Fruit fly (Drosophila melanogaster): ENCODE results near the gene dally.

Gene dally

dm6 chr3L:8913537-8914108 lies 86.3 kb downstream of the dally start:
- TF ChIP-seq EcR (GFP tag; optimal IDR thresholded peaks at IDR 0.05) (no peak), CG8478 (optimal IDR thresholded peaks at IDR 0.05) (no peak), usp (GFP tag; optimal IDR thresholded peaks at IDR 0.05) (no peak), Dll (optimal IDR thresholded peaks at IDR 0.05) (no peak), pan (optimal IDR thresholded peaks at IDR 0.05) (no peak), psq (optimal IDR thresholded peaks at IDR 0.05) (no peak)

- TF ChIP-seq Dll (optimal IDR thresholded peaks at IDR 0.05) (no peak), psq (optimal IDR thresholded peaks at IDR 0.05) (no peak), pan (optimal IDR thresholded peaks at IDR 0.05) (no peak), CG8478 (optimal IDR thresholded peaks at IDR 0.05) (no peak), usp (GFP tag; optimal IDR thresholded peaks at IDR 0.05) (no peak)
Observed at dm6 chr3L:8919678-8920077, 92.4 kb downstream of the dally start.

dm6 chr3L:8920710-8921109 lies 93.4 kb downstream of the dally start:
- no peak for TF ChIP-seq CG8478 (optimal IDR thresholded peaks at IDR 0.05)
- TF ChIP-seq EcR (GFP tag; optimal IDR thresholded peaks at IDR 0.05): no peak
- TF ChIP-seq Dll (optimal IDR thresholded peaks at IDR 0.05): no peak
- no peak for TF ChIP-seq pan (optimal IDR thresholded peaks at IDR 0.05)

- TF ChIP-seq Dll (optimal IDR thresholded peaks at IDR 0.05) (no peak), pan (optimal IDR thresholded peaks at IDR 0.05) (no peak), EcR (GFP tag; optimal IDR thresholded peaks at IDR 0.05) (no peak), psq (optimal IDR thresholded peaks at IDR 0.05) (no peak), CG8478 (optimal IDR thresholded peaks at IDR 0.05) (no peak), usp (GFP tag; optimal IDR thresholded peaks at IDR 0.05) (no peak)
Observed at dm6 chr3L:8924417-8924913, 97.2 kb downstream of the dally start.

dm6 chr3L:8924999-8925398 lies 97.7 kb downstream of the dally start:
- TF ChIP-seq psq (optimal IDR thresholded peaks at IDR 0.05): no peak
- no peak for TF ChIP-seq CG8478 (optimal IDR thresholded peaks at IDR 0.05)
- no peak for TF ChIP-seq pan (optimal IDR thresholded peaks at IDR 0.05)
- TF ChIP-seq Dll (optimal IDR thresholded peaks at IDR 0.05): no peak
- no peak for TF ChIP-seq usp (GFP tag; optimal IDR thresholded peaks at IDR 0.05)
- TF ChIP-seq EcR (GFP tag; optimal IDR thresholded peaks at IDR 0.05): no peak

- no peak for TF ChIP-seq usp (GFP tag; optimal IDR thresholded peaks at IDR 0.05)
- no peak for TF ChIP-seq EcR (GFP tag; optimal IDR thresholded peaks at IDR 0.05)
- no peak for TF ChIP-seq psq (optimal IDR thresholded peaks at IDR 0.05)
- no peak for TF ChIP-seq Dll (optimal IDR thresholded peaks at IDR 0.05)
- no peak for TF ChIP-seq pan (optimal IDR thresholded peaks at IDR 0.05)
- TF ChIP-seq CG8478 (optimal IDR thresholded peaks at IDR 0.05): no peak
Observed at dm6 chr3L:8925679-8926078, 98.4 kb downstream of the dally start.

- TF ChIP-seq pan (optimal IDR thresholded peaks at IDR 0.05) (no peak), usp (GFP tag; optimal IDR thresholded peaks at IDR 0.05) (no peak), psq (optimal IDR thresholded peaks at IDR 0.05) (no peak), Dll (optimal IDR thresholded peaks at IDR 0.05) (no peak), CG8478 (optimal IDR thresholded peaks at IDR 0.05) (no peak), EcR (GFP tag; optimal IDR thresholded peaks at IDR 0.05) (no peak)
Observed at dm6 chr3L:8929527-8929926, 102.2 kb downstream of the dally start.

dm6 chr3L:8931916-8932315 lies 104.6 kb downstream of the dally start:
- no peak for TF ChIP-seq psq (optimal IDR thresholded peaks at IDR 0.05)
- no peak for TF ChIP-seq usp (GFP tag; optimal IDR thresholded peaks at IDR 0.05)
- TF ChIP-seq Dll (optimal IDR thresholded peaks at IDR 0.05): no peak
- no peak for TF ChIP-seq EcR (GFP tag; optimal IDR thresholded peaks at IDR 0.05)
- TF ChIP-seq CG8478 (optimal IDR thresholded peaks at IDR 0.05): no peak
- no peak for TF ChIP-seq pan (optimal IDR thresholded peaks at IDR 0.05)

- no peak for TF ChIP-seq psq (optimal IDR thresholded peaks at IDR 0.05)
- TF ChIP-seq EcR (GFP tag; optimal IDR thresholded peaks at IDR 0.05): no peak
- no peak for TF ChIP-seq usp (GFP tag; optimal IDR thresholded peaks at IDR 0.05)
- TF ChIP-seq pan (optimal IDR thresholded peaks at IDR 0.05): no peak
- no peak for TF ChIP-seq CG8478 (optimal IDR thresholded peaks at IDR 0.05)
- TF ChIP-seq Dll (optimal IDR thresholded peaks at IDR 0.05): no peak
Observed at dm6 chr3L:8939654-8940053, 112.3 kb downstream of the dally start.
